Worm (Caenorhabditis elegans): ENCODE data around the gene gpa-17.

The gpa-17 gene

DNA sequence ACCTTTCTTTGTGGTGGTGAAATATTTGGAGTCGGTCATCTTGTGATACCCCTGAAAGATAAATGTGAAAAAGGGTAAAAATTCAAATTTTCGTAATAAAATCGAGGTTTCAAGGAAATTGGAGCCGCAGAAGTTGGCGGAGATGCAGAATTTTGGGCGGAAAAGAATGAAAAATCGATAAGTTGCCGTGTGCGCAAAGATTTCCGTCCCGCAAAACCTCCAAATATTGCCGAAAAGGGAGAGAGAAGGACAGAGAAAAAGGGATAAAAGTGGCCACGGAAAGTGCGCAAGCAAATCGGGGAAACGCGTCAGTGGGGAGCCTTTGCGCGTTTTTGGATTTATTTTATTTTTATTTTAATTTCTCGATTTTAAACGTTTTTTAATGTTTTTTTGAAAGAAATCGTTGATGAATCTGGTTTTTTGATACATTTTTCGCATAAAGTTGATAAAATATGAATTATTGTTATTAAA, 10.7 kb downstream of the gpa-17 start, which contains the start of gene apb-1 (continued):
- TF ChIP-seq mdl-1 (tag; optimal IDR thresholded peaks at IDR 0.05), result peak in 1 of 2 experiments; percentile 29
- TF ChIP-seq aly-2 (tag; optimal IDR thresholded peaks at IDR 0.05), result no peak
- peak; percentile 58; the same call in 1 of the 2 replicates for TF ChIP-seq lin-29 (GFP tag; IDR thresholded peaks at IDR 0.05)
- peak; percentile 39 for TF ChIP-seq nhr-28 (tag; optimal IDR thresholded peaks at IDR 0.05)
- TF ChIP-seq jun-1 (tag; optimal IDR thresholded peaks at IDR 0.05), result peak; percentile 16
- TF ChIP-seq F44E2.7 (GFP tag; IDR thresholded peaks at IDR 0.05), result no peak
- peak; percentile 90 for TF ChIP-seq F37D6.2 (tag; optimal IDR thresholded peaks at IDR 0.05)
- TF ChIP-seq daf-12 (tag; optimal IDR thresholded peaks at IDR 0.05), result no peak
- peak; percentile 95 for TF ChIP-seq ctbp-1 (GFP tag; IDR thresholded peaks at IDR 0.05)
- no peak for TF ChIP-seq egl-27 (tag; optimal IDR thresholded peaks at IDR 0.05)
- TF ChIP-seq gei-8 (GFP tag; optimal IDR thresholded peaks at IDR 0.05), result no peak
- TF ChIP-seq rbr-2 (tag; optimal IDR thresholded peaks at IDR 0.05), result peak; percentile 95
- TF ChIP-seq ZK546.5 (tag; optimal IDR thresholded peaks at IDR 0.05), result no peak
- TF ChIP-seq tra-1 (GFP tag; IDR thresholded peaks at IDR 0.05), result no peak; the same call in 1 of the 2 replicates
- peak; percentile 88 for TF ChIP-seq dpl-1 (GFP tag; optimal IDR thresholded peaks at IDR 0.05)
- TF ChIP-seq pha-4 (GFP tag; IDR thresholded peaks at IDR 0.05), result peak; percentile 84
- TF ChIP-seq pha-4 (tag; optimal IDR thresholded peaks at IDR 0.05), result peak; percentile 86
- no peak for TF ChIP-seq skn-1 (tag; optimal IDR thresholded peaks at IDR 0.05)
- no peak for TF ChIP-seq tag-97 (GFP tag; IDR thresholded peaks at IDR 0.05)
- TF ChIP-seq saeg-2 (GFP tag; IDR thresholded peaks at IDR 0.05), result 0 out of 2 replicates have a peak, but pooled peaks have one; percentile 57
- TF ChIP-seq Y48G9A.11 (GFP tag; IDR thresholded peaks at IDR 0.05), result peak; percentile 38; the same call in 1 of the 2 replicates
- no peak for TF ChIP-seq lin-39 (tag; optimal IDR thresholded peaks at IDR 0.05)
- TF ChIP-seq fkh-10 (GFP tag; optimal IDR thresholded peaks at IDR 0.05), result peak; percentile 95
- no peak for TF ChIP-seq daf-19 (GFP tag; conservative IDR thresholded peaks at IDR 0.05)
- TF ChIP-seq nhr-102 (tag; optimal IDR thresholded peaks at IDR 0.05), result peak; percentile 88
- no peak for TF ChIP-seq mxl-3 (GFP tag; optimal IDR thresholded peaks at IDR 0.05)
- TF ChIP-seq nhr-11 (tag; optimal IDR thresholded peaks at IDR 0.05), result peak; percentile 79
- no peak for TF ChIP-seq sdz-12 (GFP tag; optimal IDR thresholded peaks at IDR 0.05)
- peak; percentile 44 for TF ChIP-seq aha-1 (tag)
- no peak for TF ChIP-seq nhr-76 (tag; optimal IDR thresholded peaks at IDR 0.05)
- TF ChIP-seq zip-2 (tag; optimal IDR thresholded peaks at IDR 0.05), result peak; percentile 28
- TF ChIP-seq arid-1 (GFP tag; conservative IDR thresholded peaks at IDR 0.05), result peak; percentile 90
- TF ChIP-seq zfp-3 (GFP tag; conservative IDR thresholded peaks at IDR 0.05), result peak; percentile 43; the same call in 1 of the 2 replicates
- no peak for TF ChIP-seq nhr-41 (GFP tag; IDR thresholded peaks at IDR 0.05)
- peak; percentile 95 for TF ChIP-seq mep-1 (tag; optimal IDR thresholded peaks at IDR 0.05)
- peak; percentile 69 for TF ChIP-seq madf-9 (GFP tag; conservative IDR thresholded peaks at IDR 0.05)
- TF ChIP-seq lin-13 (GFP tag; optimal IDR thresholded peaks at IDR 0.05), result peak; percentile 65
- no peak for TF ChIP-seq mes-2 (tag; optimal IDR thresholded peaks at IDR 0.05; ENCODE audit: poor library complexity, severe bottlenecking)
- no peak for TF ChIP-seq pqm-1 (tag; optimal IDR thresholded peaks at IDR 0.05)
- peak; percentile 79 for TF ChIP-seq hlh-30 (tag; optimal IDR thresholded peaks at IDR 0.05; ENCODE audit: insufficient read depth)
- peak; percentile 72 for TF ChIP-seq dmd-9 (GFP tag; IDR thresholded peaks at IDR 0.05)
- TF ChIP-seq F10B5.3 (tag; optimal IDR thresholded peaks at IDR 0.05), result peak; percentile 80
- peak; percentile 52 for TF ChIP-seq zfp-2 (tag; optimal IDR thresholded peaks at IDR 0.05)
- peak; percentile 47 for TF ChIP-seq ceh-32 (tag; optimal IDR thresholded peaks at IDR 0.05; ENCODE audit: poor library complexity)
- peak; percentile 84 for TF ChIP-seq ces-1 (GFP tag; optimal IDR thresholded peaks at IDR 0.05)
- TF ChIP-seq nhr-42 (GFP tag; IDR thresholded peaks at IDR 0.05), result peak; percentile 72
- no peak; the same call in 1 of the 2 replicates for TF ChIP-seq dmd-6 (GFP tag; IDR thresholded peaks at IDR 0.05)
- TF ChIP-seq snpc-1.2 (GFP tag; IDR thresholded peaks at IDR 0.05), result no peak
- peak; percentile 67 for TF ChIP-seq duxl-1 (tag; optimal IDR thresholded peaks at IDR 0.05; ENCODE audit: poor library complexity)
- peak; percentile 83 for TF ChIP-seq ztf-7 (tag; optimal IDR thresholded peaks at IDR 0.05)
- no peak for TF ChIP-seq zag-1 (tag; optimal IDR thresholded peaks at IDR 0.05)
- TF ChIP-seq nhr-6 (tag; optimal IDR thresholded peaks at IDR 0.05), result peak; percentile 92
